Worm (Caenorhabditis elegans) whole organism, L4/young adult: ENCODE data around the gene prmt-9.

Experiments used
- W03F9.2 ChIP-seq: fragments of 150-350 bp; optimal IDR thresholded peaks from 2 replicates; lab custom pipeline; 2014; ENCODE audit warnings: missing biosample characterization, missing genetic modification characterization
- dao-5 ChIP-seq: sonication (generic microtip); optimal IDR thresholded peaks from 2 replicates; lab custom pipeline; 2016; ENCODE audit warnings: missing genotype, missing genetic modification characterization, moderate library complexity, missing compliant biosample characterization
- him-1 ChIP-seq: sonication (generic microtip); optimal IDR thresholded peaks from 2 replicates; lab custom pipeline; 2016; ENCODE audit warnings: missing genotype, missing genetic modification reagents, missing genetic modification characterization, missing compliant biosample characterization

ce11 chrIV:12700204-12700603, 16.0 kb upstream of the prmt-9 start:
- TF ChIP-seq dao-5 (tag; lab: Kevin White, UChicago) (no peak), W03F9.2 (tag; lab: Kevin White, UChicago) (no peak), him-1 (tag; lab: Kevin White, UChicago) (no peak)
